Worm (Caenorhabditis elegans) whole organism, L4/young adult: ENCODE results near the gene C42D4.3.

Source experiments
- W03F9.2 ChIP-seq: fragments of 150-350 bp; optimal IDR thresholded peaks from 2 replicates; lab custom pipeline; 2014; ENCODE audit warnings: missing biosample characterization, missing genetic modification characterization
- dao-5 ChIP-seq: sonication (generic microtip); optimal IDR thresholded peaks from 2 replicates; lab custom pipeline; 2016; ENCODE audit warnings: missing genotype, missing genetic modification characterization, moderate library complexity, missing compliant biosample characterization
- him-1 ChIP-seq: sonication (generic microtip); optimal IDR thresholded peaks from 2 replicates; lab custom pipeline; 2016; ENCODE audit warnings: missing genotype, missing genetic modification reagents, missing genetic modification characterization, missing compliant biosample characterization

C42D4.3 gene

ce11 chrIV:7159586-7159985 is 19.5 kb upstream of the C42D4.3 start:
- TF ChIP-seq W03F9.2 (tag; lab: Kevin White, UChicago), result no peak
- no peak for TF ChIP-seq him-1 (tag; lab: Kevin White, UChicago)
- TF ChIP-seq dao-5 (tag; lab: Kevin White, UChicago), result no peak

- TF ChIP-seq dao-5 (tag; lab: Kevin White, UChicago) (no peak), W03F9.2 (tag; lab: Kevin White, UChicago) (no peak), him-1 (tag; lab: Kevin White, UChicago) (no peak)
Measured at ce11 chrIV:7165723-7166122, 13.3 kb upstream of the C42D4.3 start, which contains the start of gene rpc-1. Gene rpc-1, minus strand, starts transcription at chrIV:7165748.

- TF ChIP-seq dao-5 (tag; lab: Kevin White, UChicago), result no peak
- no peak for TF ChIP-seq him-1 (tag; lab: Kevin White, UChicago)
- TF ChIP-seq W03F9.2 (tag; lab: Kevin White, UChicago), result no peak
Measured at ce11 chrIV:7166553-7166952, 12.5 kb upstream of the C42D4.3 start, which contains the start of gene C42D4.18. Gene C42D4.18, plus strand, starts transcription at chrIV:7166783.

ce11 chrIV:7167983-7168760 is 10.9 kb upstream of the C42D4.3 start, which contains the start of gene skr-16:
Gene skr-16, plus strand, starts transcription at chrIV:7168710.
- TF ChIP-seq dao-5 (tag; lab: Kevin White, UChicago) (no peak), him-1 (tag; lab: Kevin White, UChicago) (no peak), W03F9.2 (tag; lab: Kevin White, UChicago) (no peak)

ce11 chrIV:7171222-7171621 is 7.8 kb upstream of the C42D4.3 start, which contains the start of gene str-220:
Gene str-220, minus strand, starts transcription at chrIV:7171322.
- TF ChIP-seq him-1 (tag; lab: Kevin White, UChicago), result no peak
- no peak for TF ChIP-seq dao-5 (tag; lab: Kevin White, UChicago)
- TF ChIP-seq W03F9.2 (tag; lab: Kevin White, UChicago), result no peak

ce11 chrIV:7173489-7173888 is 5.5 kb upstream of the C42D4.3 start, which contains the start of gene str-1:
Gene str-1, plus strand, starts transcription at chrIV:7173789.
- TF ChIP-seq W03F9.2 (tag; lab: Kevin White, UChicago), result no peak
- no peak for TF ChIP-seq him-1 (tag; lab: Kevin White, UChicago)
- TF ChIP-seq dao-5 (tag; lab: Kevin White, UChicago), result no peak

ce11 chrIV:7175346-7175745 is 3.7 kb upstream of the C42D4.3 start, which contains the start of gene C42D4.19:
Gene C42D4.19, plus strand, starts transcription at chrIV:7175646.
- TF ChIP-seq dao-5 (tag; lab: Kevin White, UChicago), result no peak
- TF ChIP-seq W03F9.2 (tag; lab: Kevin White, UChicago), result no peak
- no peak for TF ChIP-seq him-1 (tag; lab: Kevin White, UChicago)

- TF ChIP-seq dao-5 (tag; lab: Kevin White, UChicago) (no peak), W03F9.2 (tag; lab: Kevin White, UChicago) (no peak), him-1 (tag; lab: Kevin White, UChicago) (no peak)
Measured at ce11 chrIV:7176887-7177286, 2.2 kb upstream of the C42D4.3 start, which contains the start of gene str-44. Gene str-44, plus strand, starts transcription at chrIV:7177187.

- TF ChIP-seq dao-5 (tag; lab: Kevin White, UChicago) (no peak), him-1 (tag; lab: Kevin White, UChicago) (no peak), W03F9.2 (tag; lab: Kevin White, UChicago) (peak; percentile 6)
Measured at ce11 chrIV:7180304-7180703, 1.3 kb downstream of the C42D4.3 start, which contains the start of gene cest-10. Gene cest-10, plus strand, starts transcription at chrIV:7180557.

- peak; percentile 12 for TF ChIP-seq W03F9.2 (tag; lab: Kevin White, UChicago)
- TF ChIP-seq dao-5 (tag; lab: Kevin White, UChicago), result no peak
Measured at ce11 chrIV:7182818-7183217, 3.8 kb downstream of the C42D4.3 start.

ce11 chrIV:7184597-7184996 is 5.6 kb downstream of the C42D4.3 start, which contains the start of gene clec-179:
Gene clec-179, minus strand, starts transcription at chrIV:7184697.
- TF ChIP-seq dao-5 (tag; lab: Kevin White, UChicago), result no peak
- TF ChIP-seq him-1 (tag; lab: Kevin White, UChicago), result no peak
- no peak for TF ChIP-seq W03F9.2 (tag; lab: Kevin White, UChicago)

- TF ChIP-seq him-1 (tag; lab: Kevin White, UChicago) (no peak), W03F9.2 (tag; lab: Kevin White, UChicago) (no peak), dao-5 (tag; lab: Kevin White, UChicago) (no peak)
Measured at ce11 chrIV:7186756-7187155, 7.7 kb downstream of the C42D4.3 start, which contains the start of gene str-249. Gene str-249, minus strand, starts transcription at chrIV:7186856.

- TF ChIP-seq him-1 (tag; lab: Kevin White, UChicago), result no peak
- TF ChIP-seq W03F9.2 (tag; lab: Kevin White, UChicago), result no peak
- TF ChIP-seq dao-5 (tag; lab: Kevin White, UChicago), result no peak
Measured at ce11 chrIV:7188030-7188429, 9.0 kb downstream of the C42D4.3 start, which contains the start of gene C42D4.13. Gene C42D4.13, minus strand, starts transcription at chrIV:7188130.
